Worm (Caenorhabditis elegans) whole organism, L4/young adult: ENCODE results near the gene D1014.6.

Experiments used
- W03F9.2 ChIP-seq: fragments of 150-350 bp; optimal IDR thresholded peaks from 2 replicates; lab custom pipeline; 2014; ENCODE audit warnings: missing biosample characterization, missing genetic modification characterization
- dao-5 ChIP-seq: sonication (generic microtip); optimal IDR thresholded peaks from 2 replicates; lab custom pipeline; 2016; ENCODE audit warnings: missing genotype, missing genetic modification characterization, moderate library complexity, missing compliant biosample characterization
- him-1 ChIP-seq: sonication (generic microtip); optimal IDR thresholded peaks from 2 replicates; lab custom pipeline; 2016; ENCODE audit warnings: missing genotype, missing genetic modification reagents, missing genetic modification characterization, missing compliant biosample characterization

DNA sequence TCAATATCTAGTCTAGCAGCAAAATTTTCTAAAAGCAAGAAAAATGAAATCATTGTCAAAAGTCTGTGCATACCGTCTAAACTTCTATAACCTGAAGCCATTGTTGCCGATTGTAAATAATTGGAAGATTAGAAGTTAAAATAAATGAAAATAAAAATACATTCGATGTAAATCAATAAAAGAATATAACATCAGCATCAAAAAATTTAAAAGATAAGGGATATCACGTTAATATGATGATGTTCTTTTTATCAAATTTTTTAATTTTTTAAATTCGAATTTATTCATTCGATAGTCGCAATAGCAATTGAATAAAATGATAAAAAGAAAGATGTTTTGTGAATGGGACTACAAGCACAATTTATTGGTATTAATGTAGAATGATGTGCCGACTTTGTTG is 35.8 kb upstream of the D1014.6 start, which contains the start of gene C09H5.7:
- TF ChIP-seq W03F9.2 (tag; lab: Kevin White, UChicago), result no peak
- TF ChIP-seq him-1 (tag; lab: Kevin White, UChicago), result no peak
- TF ChIP-seq dao-5 (tag; lab: Kevin White, UChicago), result no peak
